Worm (Caenorhabditis elegans): ENCODE measurements around the gene srg-59.

DNA sequence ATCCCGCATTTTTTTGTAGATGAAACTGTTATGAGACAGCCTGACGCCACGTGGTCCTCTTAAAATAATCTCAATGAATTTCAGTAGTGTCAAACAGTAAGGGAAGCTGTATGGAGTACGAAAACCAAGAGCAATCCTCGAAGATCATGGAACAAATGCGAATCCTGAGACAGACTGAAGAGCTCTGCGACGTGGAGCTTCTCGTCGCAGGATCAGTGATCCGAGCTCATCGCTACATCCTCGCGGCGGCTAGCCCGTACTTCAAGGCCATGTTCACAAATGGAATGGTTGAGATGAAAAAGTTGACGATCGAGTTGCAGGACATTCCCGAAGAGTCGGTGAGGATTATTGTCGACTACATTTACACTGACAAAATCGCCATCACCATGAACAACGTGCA, 40.9 kb downstream of the srg-59 start:
- TF ChIP-seq snpc-1.3 (tag; optimal IDR thresholded peaks at IDR 0.05; ENCODE audit: insufficient read depth), result no peak
- TF ChIP-seq ekl-4 (GFP tag; IDR thresholded peaks at IDR 0.05), result no peak
- TF ChIP-seq madf-8 (GFP tag; conservative IDR thresholded peaks at IDR 0.05), result no peak
- no peak for TF ChIP-seq egl-44 (GFP tag; IDR thresholded peaks at IDR 0.05)
- TF ChIP-seq tbp1 (GFP tag; optimal IDR thresholded peaks at IDR 0.05), result no peak
- no peak for TF ChIP-seq lin-35 (GFP tag; optimal IDR thresholded peaks at IDR 0.05)
- TF ChIP-seq tbx-9 (tag; optimal IDR thresholded peaks at IDR 0.05; ENCODE audit: borderline replicate concordance), result no peak
- no peak for TF ChIP-seq lin-40 (tag; optimal IDR thresholded peaks at IDR 0.05)
- TF ChIP-seq pha-4 (tag; optimal IDR thresholded peaks at IDR 0.05), result no peak
